Fruit fly (Drosophila melanogaster) whole organism, pupa: ENCODE measurements around the gene dome.

ENCODE experiments used
- CG32121 ChIP-seq: fragments of 200-800 bp; sonication (Bioruptor generic); IDR thresholded peaks from 2 replicates; pipeline ENCODE4 v1.3.6; 2022; ENCODE audit warnings: missing biosample characterization, missing genetic modification characterization
- EcR ChIP-seq: fragments of 200-800 bp; sonication (Bioruptor generic); optimal IDR thresholded peaks from 3 replicates; lab custom pipeline; 2019; ENCODE audit warnings: missing biosample characterization, missing genetic modification characterization, mild to moderate bottlenecking, moderate library complexity, missing genetic modification reagents
- Ets98B ChIP-seq: fragments of 200-800 bp; sonication (Bioruptor generic); IDR thresholded peaks from 2 replicates; pipeline ENCODE4 v1.3.6; 2022; ENCODE audit warnings: missing biosample characterization, missing genetic modification characterization
- Pif1A ChIP-seq: fragments of 200-800 bp; sonication (Bioruptor generic); optimal IDR thresholded peaks from 3 replicates; lab custom pipeline; 2016; ENCODE audit warnings: missing biosample characterization, missing genetic modification characterization
- Pif1B ChIP-seq: fragments of 200-800 bp; sonication (Bioruptor generic); optimal IDR thresholded peaks from 3 replicates; lab custom pipeline; 2016; ENCODE audit warnings: missing biosample characterization, missing genetic modification characterization

DNA sequence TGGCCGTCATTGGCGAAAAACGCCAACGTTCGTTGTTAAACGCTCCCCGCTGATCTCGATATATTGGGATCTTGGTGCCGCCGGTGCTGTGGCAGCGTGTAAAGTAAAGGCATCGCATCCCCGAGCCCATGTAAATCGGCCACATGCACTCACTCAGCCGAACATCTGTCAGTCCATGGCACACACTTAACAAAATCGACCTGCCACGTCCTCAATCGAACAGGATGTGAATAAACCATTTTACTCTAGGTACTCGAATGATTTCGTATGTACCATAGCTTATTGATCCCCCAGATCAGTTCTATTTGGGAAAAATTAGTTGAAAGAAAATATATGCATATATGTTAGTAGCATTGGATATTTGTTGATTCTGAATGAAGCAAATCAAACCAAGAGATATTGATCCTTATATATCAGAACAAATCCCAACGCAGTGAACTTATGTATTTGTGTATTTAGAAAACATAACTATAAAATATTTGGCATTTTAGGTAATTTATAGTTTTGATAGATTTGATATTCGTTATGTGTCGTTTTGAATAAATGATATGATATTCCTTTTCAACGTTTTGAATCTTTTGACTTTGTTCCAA is 33.1 kb upstream of the dome start:
- TF ChIP-seq Pif1A (GFP tag; lab: Kevin White, UChicago), result no peak
- no peak for TF ChIP-seq Pif1B (GFP tag; lab: Kevin White, UChicago)
- no peak for TF ChIP-seq Ets98B
- no peak for TF ChIP-seq EcR (GFP tag; lab: Kevin White, UChicago)
- no peak for TF ChIP-seq CG32121
